Worm (Caenorhabditis elegans) whole organism, L1 larva: ENCODE measurements around the gene zig-10.

ENCODE experiments used
- C16A3.4 ChIP-seq: fragments of 150-350 bp; optimal IDR thresholded peaks from 2 replicates; lab custom pipeline; 2014; ENCODE audit warnings: missing biosample characterization, missing genetic modification characterization
- Y116A8C.19 ChIP-seq: sonication (generic microtip); optimal IDR thresholded peaks from 2 replicates; lab custom pipeline; 2016; ENCODE audit warnings: missing compliant biosample characterization, missing genetic modification characterization, borderline replicate concordance
- alr-1 ChIP-seq: fragments of 200-800 bp; sonication (Bioruptor generic); optimal IDR thresholded peaks from 2 replicates; lab custom pipeline; 2018; ENCODE audit warnings: borderline replicate concordance, mild to moderate bottlenecking, missing genetic modification characterization, missing compliant biosample characterization
- aly-2 ChIP-seq: fragments of 150-350 bp; optimal IDR thresholded peaks from 2 replicates; lab custom pipeline; 2014; ENCODE audit warnings: missing biosample characterization, missing genetic modification characterization
- ama-1 ChIP-seq: fragments of 150-350 bp; optimal IDR thresholded peaks from 2 replicates; lab custom pipeline; 2014
- blmp-1 ChIP-seq: fragments of 150-350 bp; optimal IDR thresholded peaks from 2 replicates; lab custom pipeline; 2014; ENCODE audit warnings: missing biosample characterization, missing genetic modification characterization
- ceh-63 ChIP-seq: fragments of 200-800 bp; sonication (Bioruptor generic); optimal IDR thresholded peaks from 2 replicates; lab custom pipeline; 2018; ENCODE audit warnings: mild to moderate bottlenecking, missing genetic modification characterization, missing compliant biosample characterization
- ceh-8 ChIP-seq: fragments of 200-800 bp; sonication (Bioruptor generic); optimal IDR thresholded peaks from 2 replicates; lab custom pipeline; 2018; ENCODE audit warnings: mild to moderate bottlenecking, missing genetic modification characterization, moderate library complexity, missing compliant biosample characterization
- ceh-82 ChIP-seq, 3 experiments: fragments of 150-350 bp in 1 of 3; sonication (generic microtip) in 2 of 3; optimal IDR thresholded peaks; 2 replicates each; lab custom pipeline; 2014 to 2017; ENCODE audit warnings: missing biosample characterization in 3 of 3, missing genetic modification characterization in 3 of 3
- ces-1 ChIP-seq: fragments of 150-350 bp; optimal IDR thresholded peaks from 2 replicates; lab custom pipeline; 2014; ENCODE audit warnings: missing biosample characterization, missing genetic modification reagents, missing genetic modification characterization
- dpl-1 ChIP-seq, 3 experiments: fragments of 150-350 bp in 2 of 3; sonication (generic microtip) in 1 of 3; optimal IDR thresholded peaks; 2 replicates each; lab custom pipeline; 2014 to 2017; ENCODE audit warnings: missing biosample characterization in 3 of 3, missing genetic modification characterization in 3 of 3, missing genetic modification reagents in 3 of 3
- dsc-1 ChIP-seq: sonication (generic microtip); optimal IDR thresholded peaks from 2 replicates; lab custom pipeline; 2016; ENCODE audit warnings: mild to moderate bottlenecking, missing genetic modification characterization, missing compliant biosample characterization
- efl-3 ChIP-seq: fragments of 200-800 bp; sonication (Bioruptor generic); optimal IDR thresholded peaks from 2 replicates; lab custom pipeline; 2018; ENCODE audit warnings: mild to moderate bottlenecking, missing genetic modification characterization, missing compliant biosample characterization
- egl-13 ChIP-seq: sonication (generic microtip); optimal IDR thresholded peaks from 2 replicates; lab custom pipeline; 2016; ENCODE audit warnings: missing genotype, missing genetic modification reagents, missing genetic modification characterization, missing compliant biosample characterization
- elt-2 ChIP-seq: sonication (generic microtip); optimal IDR thresholded peaks from 2 replicates; lab custom pipeline; 2016; ENCODE audit warnings: missing genetic modification characterization, mild to moderate bottlenecking, inconsistent platforms, missing compliant biosample characterization, missing genetic modification reagents
- elt-3 ChIP-seq, 6 experiments: fragments of 150-350 bp in 1 of 6; sonication (generic microtip); optimal IDR thresholded peaks; 2 replicates each; lab custom pipeline; 2017 to 2018; ENCODE audit warnings: missing biosample characterization in 6 of 6, missing genetic modification characterization in 6 of 6, inconsistent platforms in 1 of 6
- ets-5 ChIP-seq: fragments of 200-800 bp; sonication (Bioruptor generic); IDR thresholded peaks from 2 replicates; pipeline ENCODE4 v1.3.6; 2022; ENCODE audit warnings: missing genetic modification characterization, missing compliant biosample characterization
- fkh-4 ChIP-seq: sonication (generic microtip); optimal IDR thresholded peaks from 2 replicates; lab custom pipeline; 2016; ENCODE audit warnings: missing compliant biosample characterization, missing genetic modification characterization, borderline replicate concordance
- fkh-8 ChIP-seq: sonication (generic microtip); optimal IDR thresholded peaks from 2 replicates; lab custom pipeline; 2016; ENCODE audit warnings: mild to moderate bottlenecking, missing genetic modification characterization, missing compliant biosample characterization
- fos-1 ChIP-seq: fragments of 150-350 bp; optimal IDR thresholded peaks from 2 replicates; lab custom pipeline; 2014; ENCODE audit warnings: missing biosample characterization, missing genetic modification characterization
- hlh-4 ChIP-seq: sonication (generic microtip); optimal IDR thresholded peaks from 2 replicates; lab custom pipeline; 2016; ENCODE audit warnings: mild to moderate bottlenecking, missing genetic modification characterization, missing compliant biosample characterization
- hpl-2 ChIP-seq: fragments of 150-350 bp; optimal IDR thresholded peaks from 2 replicates; lab custom pipeline; 2014; ENCODE audit warnings: missing biosample characterization, missing genetic modification reagents, missing genetic modification characterization
- irx-1 ChIP-seq: sonication (generic microtip); optimal IDR thresholded peaks from 2 replicates; lab custom pipeline; 2016; ENCODE audit warnings: missing genetic modification characterization, missing compliant biosample characterization
- isw-1 ChIP-seq: fragments of 200-800 bp; sonication (Bioruptor generic); IDR thresholded peaks from 2 replicates; pipeline ENCODE4 v1.3.6; 2022; ENCODE audit warnings: missing genetic modification characterization, missing compliant biosample characterization
- jun-1 ChIP-seq: fragments of 150-350 bp; optimal IDR thresholded peaks from 2 replicates; lab custom pipeline; 2014; ENCODE audit warnings: missing biosample characterization, missing genetic modification reagents, missing genetic modification characterization
- lin-14 ChIP-seq: fragments of 200-800 bp; sonication (Bioruptor generic); optimal IDR thresholded peaks from 2 replicates; lab custom pipeline; 2018; ENCODE audit warnings: mild to moderate bottlenecking, missing genetic modification characterization, moderate library complexity, missing compliant biosample characterization
- lin-15B ChIP-seq: fragments of 150-350 bp; sonication (generic microtip); optimal IDR thresholded peaks from 3 replicates; lab custom pipeline; 2014; ENCODE audit warnings: missing biosample characterization, missing genetic modification characterization
- lin-35 ChIP-seq, 2 experiments: fragments of 150-350 bp; optimal IDR thresholded peaks; 2 replicates each; lab custom pipeline; 2014; ENCODE audit warnings: missing biosample characterization in 2 of 2, missing genetic modification characterization in 2 of 2, missing genetic modification reagents in 2 of 2
- lir-3 ChIP-seq: sonication (generic microtip); optimal IDR thresholded peaks from 2 replicates; lab custom pipeline; 2016; ENCODE audit warnings: mild to moderate bottlenecking, missing genetic modification characterization, moderate library complexity, missing compliant biosample characterization; ENCODE audit not compliant: poor library complexity
- mef-2 ChIP-seq: fragments of 150-350 bp; optimal IDR thresholded peaks from 2 replicates; lab custom pipeline; 2014; ENCODE audit warnings: missing biosample characterization, missing genetic modification characterization
- mep-1 ChIP-seq: fragments of 150-350 bp; optimal IDR thresholded peaks from 2 replicates; lab custom pipeline; 2014; ENCODE audit warnings: missing biosample characterization, missing genetic modification characterization
- nhr-11 ChIP-seq: fragments of 150-350 bp; optimal IDR thresholded peaks from 2 replicates; lab custom pipeline; 2014; ENCODE audit warnings: missing biosample characterization, missing genetic modification characterization
- nhr-12 ChIP-seq: sonication (generic microtip); optimal IDR thresholded peaks from 2 replicates; lab custom pipeline; 2017; ENCODE audit warnings: missing biosample characterization, missing genetic modification characterization
- nhr-47 ChIP-seq: sonication (generic microtip); optimal IDR thresholded peaks from 2 replicates; lab custom pipeline; 2016; ENCODE audit warnings: mild to moderate bottlenecking, missing genetic modification characterization, moderate library complexity, missing compliant biosample characterization
- nhr-76 ChIP-seq: sonication (generic microtip); optimal IDR thresholded peaks from 2 replicates; lab custom pipeline; 2017; ENCODE audit warnings: missing biosample characterization, missing genetic modification characterization
- nhr-84 ChIP-seq: sonication (generic microtip); optimal IDR thresholded peaks from 2 replicates; lab custom pipeline; 2017; ENCODE audit warnings: missing biosample characterization, missing genetic modification characterization
- nhr-85 ChIP-seq: sonication (generic microtip); peaks from one replicate; lab custom pipeline; 2016; ENCODE audit warnings: missing genetic modification characterization, inconsistent platforms, missing compliant biosample characterization
- pag-3 ChIP-seq: sonication (generic microtip); optimal IDR thresholded peaks from 2 replicates; lab custom pipeline; 2017; ENCODE audit warnings: missing genetic modification characterization, mild to moderate bottlenecking, missing compliant biosample characterization, antibody characterized with exemption, borderline replicate concordance; ENCODE audit not compliant: insufficient read depth
- rnt-1 ChIP-seq: sonication (generic microtip); optimal IDR thresholded peaks from 2 replicates; lab custom pipeline; 2016; ENCODE audit warnings: mild to moderate bottlenecking, missing genetic modification characterization, moderate library complexity, missing compliant biosample characterization
- skn-1 ChIP-seq: fragments of 150-350 bp; optimal IDR thresholded peaks from 2 replicates; lab custom pipeline; 2014; ENCODE audit warnings: missing biosample characterization, missing genetic modification characterization
- snpc-4 ChIP-seq: fragments of 150-350 bp; optimal IDR thresholded peaks from 2 replicates; lab custom pipeline; 2014; ENCODE audit warnings: missing biosample characterization, missing genetic modification characterization
- snu-23 ChIP-seq: sonication (generic microtip); optimal IDR thresholded peaks from 2 replicates; lab custom pipeline; 2016; ENCODE audit warnings: missing genetic modification characterization, missing compliant biosample characterization
- sptf-1 ChIP-seq: fragments of 150-350 bp; optimal IDR thresholded peaks from 2 replicates; lab custom pipeline; 2014; ENCODE audit warnings: missing biosample characterization, missing genetic modification characterization
- sup-37 ChIP-seq: fragments of 200-800 bp; sonication (Bioruptor generic); optimal IDR thresholded peaks from 2 replicates; lab custom pipeline; 2018; ENCODE audit warnings: mild to moderate bottlenecking, missing genetic modification characterization, missing compliant biosample characterization
- swsn-7 ChIP-seq: sonication (generic microtip); optimal IDR thresholded peaks from 2 replicates; lab custom pipeline; 2016; ENCODE audit warnings: missing genetic modification characterization, missing compliant biosample characterization
- tbx-2 ChIP-seq: sonication (generic microtip); optimal IDR thresholded peaks from 2 replicates; lab custom pipeline; 2016; ENCODE audit warnings: missing genetic modification characterization, missing compliant biosample characterization
- tlp-1 ChIP-seq: fragments of 150-350 bp; optimal IDR thresholded peaks from 2 replicates; lab custom pipeline; 2014; ENCODE audit warnings: missing biosample characterization, missing genetic modification characterization
- unc-30 ChIP-seq: sonication (generic microtip); optimal IDR thresholded peaks from 2 replicates; lab custom pipeline; 2017; ENCODE audit warnings: missing biosample characterization, missing genetic modification characterization
- unc-62 ChIP-seq: fragments of 150-350 bp; optimal IDR thresholded peaks from 2 replicates; lab custom pipeline; 2014; ENCODE audit warnings: missing biosample characterization, missing genetic modification reagents, missing genetic modification characterization
- unc-86 ChIP-seq: sonication (generic microtip); optimal IDR thresholded peaks from 2 replicates; lab custom pipeline; 2016; ENCODE audit warnings: missing genetic modification characterization, missing compliant biosample characterization
- vab-15 ChIP-seq: sonication (generic microtip); optimal IDR thresholded peaks from 2 replicates; lab custom pipeline; 2017; ENCODE audit warnings: missing genotype, mild to moderate bottlenecking, missing genetic modification characterization, missing compliant biosample characterization
- xbp-1 ChIP-seq: sonication (generic microtip); optimal IDR thresholded peaks from 2 replicates; lab custom pipeline; 2016; ENCODE audit warnings: missing genetic modification characterization, missing compliant biosample characterization
- zip-4 ChIP-seq: fragments of 200-800 bp; sonication (Bioruptor generic); optimal IDR thresholded peaks from 2 replicates; lab custom pipeline; 2018; ENCODE audit warnings: mild to moderate bottlenecking, missing genetic modification characterization, moderate library complexity, missing compliant biosample characterization

zig-10 gene

ce11 chrII:6360822-6361221 is 37.7 kb upstream of the zig-10 start, which contains the start of gene K10B2.4 (continued):
- peak; percentile 82 for TF ChIP-seq lin-14 (GFP tag; lab: Kevin White, UChicago)
- peak; percentile 2 for TF ChIP-seq nhr-85 (tag; lab: Kevin White, UChicago)
- no peak for TF ChIP-seq pag-3 (tag; lab: Kevin White, UChicago)
- TF ChIP-seq hlh-4 (tag; lab: Kevin White, UChicago) = no peak
- TF ChIP-seq egl-13 (tag; lab: Kevin White, UChicago) = no peak
- TF ChIP-seq fkh-4 (tag; lab: Kevin White, UChicago) = no peak
- peak; percentile 53 for TF ChIP-seq dsc-1 (tag; lab: Kevin White, UChicago)
- peak; percentile 72 for TF ChIP-seq swsn-7 (tag; lab: Kevin White, UChicago)
- no peak for TF ChIP-seq vab-15 (tag; lab: Kevin White, UChicago)
- TF ChIP-seq lin-15B = peak; percentile 12
- peak; percentile 22 for TF ChIP-seq ama-1 (lab: Kevin White, UChicago)
- peak; percentile 56 to 77 (median 75) for TF ChIP-seq dpl-1 (GFP tag; optimal IDR thresholded peaks at IDR 0.05; lab: Kevin White, UChicago)
- TF ChIP-seq ces-1 (GFP tag; lab: Kevin White, UChicago) = no peak
- no peak for TF ChIP-seq nhr-12 (tag; lab: Kevin White, UChicago)
- TF ChIP-seq isw-1 (GFP tag; lab: Robert Waterston, UW) = no peak
- TF ChIP-seq tlp-1 (tag; lab: Kevin White, UChicago) = no peak
- no peak for TF ChIP-seq unc-62 (GFP tag; lab: Kevin White, UChicago)
- TF ChIP-seq alr-1 (tag; lab: Kevin White, UChicago) = no peak
- peak; percentile 65 for TF ChIP-seq mep-1
- no peak for TF ChIP-seq ceh-63
- TF ChIP-seq nhr-47 (tag; lab: Kevin White, UChicago) = peak; percentile 74
- TF ChIP-seq tbx-2 (tag; lab: Kevin White, UChicago) = peak; percentile 62
- TF ChIP-seq zip-4 (GFP tag; lab: Kevin White, UChicago) = no peak
- no peak for TF ChIP-seq mef-2 (tag; lab: Kevin White, UChicago)
- peak; percentile 31 for TF ChIP-seq unc-86 (tag; lab: Kevin White, UChicago)
- TF ChIP-seq Y116A8C.19 = no peak
- no peak for TF ChIP-seq aly-2
- TF ChIP-seq lir-3 (tag; lab: Kevin White, UChicago) = peak; percentile 3
- peak; percentile 35 for TF ChIP-seq skn-1 (tag; lab: Kevin White, UChicago)
- TF ChIP-seq unc-30 (tag; lab: Kevin White, UChicago) = no peak
- TF ChIP-seq sptf-1 = no peak
- TF ChIP-seq blmp-1 (tag; lab: Kevin White, UChicago) = peak; percentile 94
- peak; percentile 53 for TF ChIP-seq snpc-4 (tag; lab: Kevin White, UChicago)
- TF ChIP-seq ceh-82 (tag; optimal IDR thresholded peaks at IDR 0.05; lab: Kevin White, UChicago) = peak; percentile 35 to 50 (median 40)
- TF ChIP-seq xbp-1 (tag; lab: Kevin White, UChicago) = peak; percentile 66
- TF ChIP-seq nhr-84 (tag; lab: Kevin White, UChicago) = no peak
- TF ChIP-seq C16A3.4 (tag; lab: Kevin White, UChicago) = peak; percentile 78
- no peak for TF ChIP-seq sup-37
- TF ChIP-seq jun-1 = no peak
- TF ChIP-seq ceh-8 (GFP tag; lab: Kevin White, UChicago) = no peak
- TF ChIP-seq nhr-76 (tag; lab: Kevin White, UChicago) = no peak
- peak; percentile 6 for TF ChIP-seq fkh-8
- TF ChIP-seq fos-1 (tag; lab: Kevin White, UChicago) = peak; percentile 36
- TF ChIP-seq elt-2 (tag; lab: Kevin White, UChicago) = no peak
- TF ChIP-seq snu-23 = peak; percentile 83
- TF ChIP-seq elt-3 (tag; optimal IDR thresholded peaks at IDR 0.05; lab: Kevin White, UChicago) = peak in 1 of 6 experiments; percentile 37
- peak; percentile 23 for TF ChIP-seq irx-1 (tag; lab: Kevin White, UChicago)
- TF ChIP-seq rnt-1 = peak; percentile 78
- TF ChIP-seq ets-5 = no peak
- peak; percentile 9 for TF ChIP-seq hpl-2 (GFP tag; lab: Kevin White, UChicago)
- peak; percentile 70 to 87 for TF ChIP-seq lin-35 (GFP tag; optimal IDR thresholded peaks at IDR 0.05; lab: Kevin White, UChicago)
- TF ChIP-seq nhr-11 = no peak
- no peak for TF ChIP-seq efl-3 (GFP tag; lab: Kevin White, UChicago)
